Fruit fly (Drosophila melanogaster): ENCODE results near the gene beat-IV.

dm6 chr3R:23576618-23577017, 19.4 kb downstream of the beat-IV start:
- no peak for TF ChIP-seq Smox (GFP tag; optimal IDR thresholded peaks at IDR 0.05)
- TF ChIP-seq Eip78C (GFP tag), result no peak
- no peak for TF ChIP-seq acj6 (GFP tag; optimal IDR thresholded peaks at IDR 0.05)
- TF ChIP-seq Gug (GFP tag; IDR thresholded peaks at IDR 0.05), result no peak
- no peak for TF ChIP-seq CG6792 (GFP tag; optimal IDR thresholded peaks at IDR 0.05)
- TF ChIP-seq Blimp-1 (GFP tag; optimal IDR thresholded peaks at IDR 0.05), result no peak
- TF ChIP-seq CG11294 (GFP tag; IDR thresholded peaks at IDR 0.05), result no peak
- no peak for TF ChIP-seq CG6276 (GFP tag; optimal IDR thresholded peaks at IDR 0.05)
- no peak for TF ChIP-seq fd59A (GFP tag; optimal IDR thresholded peaks at IDR 0.05)

All from whole organism, prepupa.